Worm (Caenorhabditis elegans): ENCODE results near the gene F44E2.7.

F44E2.7 gene

ce11 chrIII:8807246-8807645, 41.0 kb downstream of the F44E2.7 start, which contains the start of gene F54F2.7:
Gene F54F2.7, minus strand, starts transcription at chrIII:8807346.
- TF ChIP-seq hlh-30 (tag; optimal IDR thresholded peaks at IDR 0.05; ENCODE audit: insufficient read depth) (no peak), aha-1 (tag) (no peak), daf-8 (GFP tag; IDR thresholded peaks at IDR 0.05) (no peak), nhr-11 (tag; optimal IDR thresholded peaks at IDR 0.05) (no peak), lin-1 (GFP tag; IDR thresholded peaks at IDR 0.05) (no peak), ctbp-1 (GFP tag; IDR thresholded peaks at IDR 0.05) (no peak), nhr-77 (tag; optimal IDR thresholded peaks at IDR 0.05) (no peak), ZK337.2 (GFP tag; IDR thresholded peaks at IDR 0.05) (no peak), snpc-4 (tag; optimal IDR thresholded peaks at IDR 0.05) (no peak), lin-15B (tag; optimal IDR thresholded peaks at IDR 0.05) (no peak), ama-1 (optimal IDR thresholded peaks at IDR 0.05) (no peak), ztf-7 (tag; optimal IDR thresholded peaks at IDR 0.05) (no peak), mxl-3 (GFP tag; optimal IDR thresholded peaks at IDR 0.05) (no peak), nhr-28 (tag; optimal IDR thresholded peaks at IDR 0.05) (no peak)

ce11 chrIII:8805815-8806214, 42.5 kb downstream of the F44E2.7 start:
- peak; percentile 33 for TF ChIP-seq aly-2 (tag; optimal IDR thresholded peaks at IDR 0.05)
- peak; percentile 54 for TF ChIP-seq aha-1 (tag)
- TF ChIP-seq lim-7 (GFP tag; IDR thresholded peaks at IDR 0.05) = 0 out of 2 replicates have a peak, but pooled peaks have one; percentile 47
- TF ChIP-seq madf-5 (GFP tag; IDR thresholded peaks at IDR 0.05) = 0 out of 4 replicates have a peak, but pooled peaks of 1 of the 2 experiments have one; percentile 20
- TF ChIP-seq dmd-6 (GFP tag; IDR thresholded peaks at IDR 0.05) = no peak

ce11 chrIII:8801864-8802818, 46.1 kb downstream of the F44E2.7 start:
- TF ChIP-seq fkh-10 (GFP tag; optimal IDR thresholded peaks at IDR 0.05) (peak; percentile 90), mdt-29 (GFP tag; IDR thresholded peaks at IDR 0.05) (no peak), nhr-102 (tag; optimal IDR thresholded peaks at IDR 0.05) (peak; percentile 94), attf-4 (tag; optimal IDR thresholded peaks at IDR 0.05) (peak; percentile 81), nhr-10 (tag; optimal IDR thresholded peaks at IDR 0.05) (peak; percentile 96), ceh-20 (GFP tag; IDR thresholded peaks at IDR 0.05) (peak; percentile 73), snpc-4 (tag; optimal IDR thresholded peaks at IDR 0.05) (peak; percentile 7), lir-3 (tag; optimal IDR thresholded peaks at IDR 0.05) (peak; percentile 8), zfp-2 (tag; optimal IDR thresholded peaks at IDR 0.05) (no peak), spr-3 (GFP tag; optimal IDR thresholded peaks at IDR 0.05) (peak; percentile 21), T26A8.4 (GFP tag; IDR thresholded peaks at IDR 0.05) (peak; percentile 85), tra-1 (GFP tag; IDR thresholded peaks at IDR 0.05) (peak; percentile 70), fos-1 (tag; optimal IDR thresholded peaks at IDR 0.05) (peak; percentile 87), zip-11 (GFP tag; IDR thresholded peaks at IDR 0.05) (no peak), mxl-3 (GFP tag; optimal IDR thresholded peaks at IDR 0.05) (peak; percentile 86), nhr-48 (tag; optimal IDR thresholded peaks at IDR 0.05) (peak; percentile 95), hlh-30 (tag; optimal IDR thresholded peaks at IDR 0.05; ENCODE audit: insufficient read depth) (peak; percentile 98), saeg-2 (GFP tag; IDR thresholded peaks at IDR 0.05) (peak; percentile 82), cey-2 (tag; optimal IDR thresholded peaks at IDR 0.05; ENCODE audit: borderline replicate concordance, insufficient read depth) (peak; percentile 88), nhr-42 (GFP tag; IDR thresholded peaks at IDR 0.05) (peak; percentile 59; the same call in 1 of the 2 replicates), ceh-44 (GFP tag; IDR thresholded peaks at IDR 0.05) (peak; percentile 55; the same call in 1 of the 2 replicates), nhr-237 (tag; optimal IDR thresholded peaks at IDR 0.05) (peak; percentile 26), ceh-62 (tag; optimal IDR thresholded peaks at IDR 0.05) (no peak), mdl-1 (tag; optimal IDR thresholded peaks at IDR 0.05) (peak; percentile 94 to 98), unc-62 (GFP tag; optimal IDR thresholded peaks at IDR 0.05 in 1 of 2) (peak; percentile 43 to 100), unc-62 (tag; optimal IDR thresholded peaks at IDR 0.05) (peak; percentile 60), lin-38 (GFP tag; IDR thresholded peaks at IDR 0.05) (peak; percentile 68), arid-1 (GFP tag; conservative IDR thresholded peaks at IDR 0.05) (0 out of 2 replicates have a peak, but pooled peaks have one; percentile 12), Y105C5A.15 (GFP tag; IDR thresholded peaks at IDR 0.05) (no peak), nhr-76 (tag; optimal IDR thresholded peaks at IDR 0.05) (no peak), Y5F2A.4 (GFP tag; optimal IDR thresholded peaks at IDR 0.05) (no peak), pqm-1 (tag; optimal IDR thresholded peaks at IDR 0.05) (peak; percentile 37)

All from whole organism, L4 larva.